Fruit fly (Drosophila melanogaster) Kc167 (cell line): ENCODE data around the gene CG12541.

Source experiments
- Sin3A ChIP-seq: fragments of >200 bp; optimal IDR thresholded peaks from 2 replicates; lab custom pipeline; 2018; ENCODE audit warnings: missing external identifiers
- psq ChIP-seq: fragments of >200 bp; optimal IDR thresholded peaks from 2 replicates; lab custom pipeline; 2017; ENCODE audit warnings: missing external identifiers

DNA sequence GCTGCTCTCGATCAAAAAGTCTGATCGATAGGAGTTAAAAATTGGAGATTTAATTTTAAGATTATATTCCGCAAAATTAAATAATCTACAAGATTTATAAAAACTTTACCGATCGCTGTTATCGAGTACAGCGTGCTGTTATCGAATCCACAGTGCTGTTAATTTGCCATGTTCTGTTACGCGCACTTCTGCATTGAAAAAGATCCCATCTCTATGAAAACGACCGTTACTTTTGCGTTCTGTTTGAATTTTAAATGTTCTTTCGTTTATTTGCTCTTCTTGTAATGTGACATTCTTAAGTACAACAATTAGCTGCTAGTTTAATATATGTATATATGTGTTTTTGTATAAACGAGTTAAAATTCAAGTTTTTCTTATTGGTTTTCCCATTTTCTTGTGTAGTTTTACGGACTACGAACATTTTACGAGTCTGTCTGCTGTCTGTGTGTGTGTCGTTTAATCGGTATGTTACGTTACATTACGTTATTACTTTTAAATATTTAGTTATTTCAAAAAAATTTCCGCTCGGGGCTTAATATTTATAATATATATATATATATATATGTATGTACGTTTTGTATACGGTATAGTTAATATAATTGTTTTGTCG, 8.6 kb upstream of the CG12541 start:
- no peak for TF ChIP-seq psq
- TF ChIP-seq Sin3A (lab: Kevin White, UChicago), result no peak
